Fruit fly (Drosophila melanogaster): Measurements from ENCODE around the gene CG18213.

DNA sequence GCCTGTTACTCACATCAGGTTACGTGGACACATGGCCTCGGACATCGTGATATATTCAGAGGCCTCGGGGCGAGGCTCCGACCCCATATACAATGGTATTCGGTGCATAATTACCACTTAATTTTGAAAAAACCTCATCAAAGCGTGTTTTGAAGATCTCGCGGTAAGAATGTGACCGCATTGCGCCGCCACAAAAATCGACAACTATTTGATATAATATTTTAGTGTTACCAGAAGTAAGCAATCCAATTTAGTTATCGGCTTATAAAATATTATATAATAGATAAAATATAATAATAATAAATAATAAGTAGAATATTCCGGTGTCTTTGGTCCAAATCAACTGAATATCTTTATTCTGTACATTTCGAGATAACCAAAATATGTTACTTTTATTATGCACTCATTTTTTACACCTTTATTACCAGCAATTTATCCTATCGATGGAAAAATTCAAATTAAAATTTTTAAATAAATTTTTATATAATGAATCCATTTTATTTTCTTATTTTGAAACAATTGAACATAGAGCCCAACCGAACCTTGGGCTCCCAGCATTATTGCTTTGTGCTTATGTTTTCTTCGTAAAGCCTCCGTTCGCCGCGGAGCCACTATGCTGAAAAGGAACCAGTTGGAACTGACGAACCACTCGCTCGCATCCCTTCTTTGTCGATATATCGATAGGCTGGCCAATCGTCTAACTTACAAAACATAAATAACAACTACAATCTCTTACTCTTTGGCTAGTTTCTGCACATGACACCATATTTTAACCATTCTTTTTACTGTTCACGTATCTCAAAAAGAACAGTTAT is at the start of gene CG18213, which contains the start of gene Trm7-32:
- TF ChIP-seq CG8301 (tag; optimal IDR thresholded peaks at IDR 0.05) (no peak), CG14655 (GFP tag; optimal IDR thresholded peaks at IDR 0.05) (no peak), CG17806 (tag; optimal IDR thresholded peaks at IDR 0.05) (no peak), rn (GFP tag; IDR thresholded peaks at IDR 0.05) (no peak), CG8159 (tag; optimal IDR thresholded peaks at IDR 0.05) (no peak), fd96Ca (GFP tag; IDR thresholded peaks at IDR 0.05) (no peak), gl (tag; optimal IDR thresholded peaks at IDR 0.05) (no peak), D1 (tag; optimal IDR thresholded peaks at IDR 0.05) (no peak), CG12605 (GFP tag; IDR thresholded peaks at IDR 0.05) (no peak), Pif1B (GFP tag; optimal IDR thresholded peaks at IDR 0.05) (no peak), Snoo (tag; optimal IDR thresholded peaks at IDR 0.05) (no peak), CG15710 (tag; optimal IDR thresholded peaks at IDR 0.05) (no peak)

Measured in whole organism, pupa.